Fruit fly (Drosophila melanogaster) whole organism, wandering third instar larva: ENCODE data around the gene Jhbp16.

ENCODE experiments used
- CG32264 ChIP-seq: fragments of 200-800 bp; sonication (Bioruptor generic); optimal IDR thresholded peaks from 2 replicates; lab custom pipeline; 2016; ENCODE audit warnings: missing biosample characterization, missing genetic modification characterization
- CG9705 ChIP-seq: fragments of 200-800 bp; sonication (Bioruptor generic); optimal IDR thresholded peaks from 2 replicates; lab custom pipeline; 2018; ENCODE audit warnings: missing biosample characterization, mild to moderate bottlenecking, missing genetic modification characterization
- CrebA ChIP-seq: fragments of 200-800 bp; sonication (Bioruptor generic); optimal IDR thresholded peaks from 2 replicates; lab custom pipeline; 2016; ENCODE audit warnings: missing biosample characterization, mild to moderate bottlenecking, missing genetic modification characterization, borderline replicate concordance
- Dfd ChIP-seq: fragments of >200 bp; optimal IDR thresholded peaks from 2 replicates; lab custom pipeline; 2017; ENCODE audit warnings: missing biosample characterization, missing genetic modification characterization
- Dif ChIP-seq: fragments of 200-275, 200-300 bp; sonication (Bioruptor generic); optimal IDR thresholded peaks from 2 replicates; lab custom pipeline; 2018; ENCODE audit warnings: missing biosample characterization, missing genetic modification characterization; ENCODE audit not compliant: partially characterized antibody
- GATAd ChIP-seq: sonication (Bioruptor generic); optimal IDR thresholded peaks from 2 replicates; lab custom pipeline; 2016; ENCODE audit warnings: missing biosample characterization, missing genetic modification characterization
- HLH106 ChIP-seq: fragments of 200-800 bp; optimal IDR thresholded peaks from 3 replicates; lab custom pipeline; 2019; ENCODE audit warnings: missing biosample characterization, mild to moderate bottlenecking, missing genetic modification characterization, moderate library complexity
- Hnf4 ChIP-seq: fragments of 200-800 bp; sonication (Bioruptor generic); optimal IDR thresholded peaks from 2 replicates; lab custom pipeline; 2016; ENCODE audit warnings: missing biosample characterization, mild to moderate bottlenecking, missing genetic modification characterization
- Hr78 ChIP-seq: fragments of >200 bp; optimal IDR thresholded peaks from 2 replicates; lab custom pipeline; 2017; ENCODE audit warnings: missing biosample characterization, missing genetic modification characterization
- Hr83 ChIP-seq: fragments of 200-300 bp; sonication (Bioruptor generic); optimal IDR thresholded peaks from 2 replicates; lab custom pipeline; 2016; ENCODE audit warnings: missing biosample characterization, mild to moderate bottlenecking, missing genetic modification characterization, moderate library complexity; ENCODE audit not compliant: poor library complexity, severe bottlenecking
- Mio ChIP-seq: sonication (Bioruptor generic); optimal IDR thresholded peaks from 2 replicates; lab custom pipeline; 2016; ENCODE audit warnings: missing biosample characterization, missing genetic modification characterization
- Myc ChIP-seq: fragments of >200 bp; optimal IDR thresholded peaks from 2 replicates; lab custom pipeline; 2017
- N ChIP-seq: fragments of >200 bp; optimal IDR thresholded peaks from 2 replicates; lab custom pipeline; 2018; ENCODE audit warnings: missing biosample characterization, missing external identifiers, missing genetic modification characterization
- OdsH ChIP-seq: fragments of 200-800 bp; sonication (Bioruptor generic); optimal IDR thresholded peaks from 2 replicates; lab custom pipeline; 2016; ENCODE audit warnings: missing biosample characterization, mild to moderate bottlenecking, missing genetic modification characterization
- Rel ChIP-seq, 2 experiments: fragments of 200-800 bp; sonication (Bioruptor generic) in 1 of 2; optimal IDR thresholded peaks; 2 replicates in 1 of 2; 3 replicates in 1 of 2; lab custom pipeline; 2016 to 2019; ENCODE audit warnings: mild to moderate bottlenecking in 2 of 2, missing biosample characterization in 2 of 2, missing genetic modification characterization in 2 of 2, moderate library complexity in 1 of 2
- Sp1 ChIP-seq: fragments of 200-800 bp; sonication (Bioruptor generic); optimal IDR thresholded peaks from 3 replicates; lab custom pipeline; 2019; ENCODE audit warnings: missing biosample characterization, mild to moderate bottlenecking, missing genetic modification characterization, moderate library complexity
- br ChIP-seq: fragments of 200-800 bp; sonication (Bioruptor generic); optimal IDR thresholded peaks from 2 replicates; lab custom pipeline; 2016; ENCODE audit warnings: missing biosample characterization, missing genetic modification characterization
- brk ChIP-seq: fragments of 200-800 bp; sonication (Bioruptor generic); optimal IDR thresholded peaks from 2 replicates; lab custom pipeline; 2016; ENCODE audit warnings: missing biosample characterization, mild to moderate bottlenecking, missing genetic modification characterization
- dl ChIP-seq, 2 experiments: fragments of 175-275, 200-275 bp in 1 of 2; fragments of 200-275 bp in 1 of 2; sonication (Bioruptor generic); optimal IDR thresholded peaks; lab custom pipeline; 2018; ENCODE audit warnings: mild to moderate bottlenecking in 2 of 2, missing biosample characterization in 2 of 2, missing genetic modification characterization in 2 of 2, moderate library complexity in 2 of 2; ENCODE audit not compliant: partially characterized antibody in 2 of 2, insufficient read depth in 1 of 2
- dmrt93B ChIP-seq: fragments of 200-800 bp; sonication (Bioruptor generic); optimal IDR thresholded peaks from 2 replicates; lab custom pipeline; 2018; ENCODE audit warnings: missing biosample characterization, mild to moderate bottlenecking, missing genetic modification characterization
- dsf ChIP-seq: sonication (Bioruptor generic); optimal IDR thresholded peaks from 2 replicates; lab custom pipeline; 2016; ENCODE audit warnings: missing biosample characterization, missing genetic modification characterization, borderline replicate concordance
- ey ChIP-seq: fragments of 200-800 bp; sonication (Bioruptor generic); optimal IDR thresholded peaks from 2 replicates; lab custom pipeline; 2016; ENCODE audit warnings: missing biosample characterization, missing genetic modification characterization
- foxo ChIP-seq, 2 experiments: fragments of 200-800 bp; sonication (Bioruptor generic); optimal IDR thresholded peaks; 2 replicates in 1 of 2; 3 replicates in 1 of 2; lab custom pipeline; 2016 to 2017; ENCODE audit warnings: missing biosample characterization in 2 of 2, missing genetic modification characterization in 2 of 2
- fru ChIP-seq: fragments of 200-800 bp; sonication (Bioruptor generic); optimal IDR thresholded peaks from 3 replicates; lab custom pipeline; 2016; ENCODE audit warnings: missing biosample characterization, mild to moderate bottlenecking, missing genetic modification characterization
- h ChIP-seq: fragments of 200-800 bp; sonication (Bioruptor generic); optimal IDR thresholded peaks from 3 replicates; lab custom pipeline; 2016; ENCODE audit warnings: missing biosample characterization, mild to moderate bottlenecking, missing genetic modification characterization
- lola ChIP-seq: fragments of >200 bp; optimal IDR thresholded peaks from 2 replicates; lab custom pipeline; 2017; ENCODE audit warnings: missing biosample characterization, missing genetic modification characterization
- pan ChIP-seq: fragments of >200 bp; optimal IDR thresholded peaks from 2 replicates; lab custom pipeline; 2017
- psq ChIP-seq: fragments of 200-800 bp; sonication (Bioruptor generic); optimal IDR thresholded peaks from 3 replicates; lab custom pipeline; 2017; ENCODE audit warnings: missing biosample characterization, mild to moderate bottlenecking, missing genetic modification characterization, moderate library complexity
- rgr ChIP-seq: fragments of 200-800 bp; sonication (Bioruptor generic); optimal IDR thresholded peaks from 3 replicates; lab custom pipeline; 2016; ENCODE audit warnings: missing biosample characterization, mild to moderate bottlenecking, missing genetic modification characterization
- sage ChIP-seq: fragments of 200-800 bp; sonication (Bioruptor generic); optimal IDR thresholded peaks from 2 replicates; lab custom pipeline; 2016; ENCODE audit warnings: missing biosample characterization, mild to moderate bottlenecking, missing genetic modification characterization
- sv ChIP-seq: fragments of 200-800 bp; sonication (Bioruptor generic); optimal IDR thresholded peaks from 3 replicates; lab custom pipeline; 2016; ENCODE audit warnings: missing biosample characterization, missing genetic modification characterization
- tai ChIP-seq: sonication (Bioruptor generic); optimal IDR thresholded peaks from 2 replicates; lab custom pipeline; 2016; ENCODE audit warnings: missing biosample characterization, missing genetic modification characterization
- usp ChIP-seq: fragments of >200 bp; optimal IDR thresholded peaks from 2 replicates; lab custom pipeline; 2017; ENCODE audit warnings: missing biosample characterization, missing genetic modification characterization
- woc ChIP-seq: sonication (Bioruptor generic); optimal IDR thresholded peaks from 2 replicates; lab custom pipeline; 2016; ENCODE audit warnings: missing biosample characterization, mild to moderate bottlenecking, missing genetic modification characterization

Gene Jhbp16

DNA sequence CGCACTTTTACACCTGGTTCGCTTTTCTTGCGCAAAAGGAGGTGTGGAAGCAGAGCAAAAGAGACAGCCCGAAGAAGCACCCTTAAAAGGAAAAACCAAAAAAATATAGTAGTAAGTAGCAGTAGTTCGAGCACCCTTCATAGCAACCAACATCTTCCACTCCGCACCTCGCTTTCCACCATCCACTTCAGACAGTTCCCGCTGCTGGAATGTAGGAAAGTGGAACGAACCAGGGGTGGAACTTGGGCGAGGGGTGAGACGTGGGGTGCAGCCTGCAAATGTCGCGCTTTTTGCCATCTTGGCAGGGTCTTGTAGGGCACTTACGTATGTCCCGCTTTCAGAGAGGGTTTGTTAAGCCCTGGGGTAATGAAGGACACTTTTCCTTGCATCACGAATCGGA lies 21.9 kb upstream of the Jhbp16 start:
- no peak for TF ChIP-seq Rel (GFP tag; optimal IDR thresholded peaks at IDR 0.05; lab: Kevin White, UChicago)
- TF ChIP-seq Rel (tag; optimal IDR thresholded peaks at IDR 0.05; lab: Kevin White, UChicago): no peak

DNA sequence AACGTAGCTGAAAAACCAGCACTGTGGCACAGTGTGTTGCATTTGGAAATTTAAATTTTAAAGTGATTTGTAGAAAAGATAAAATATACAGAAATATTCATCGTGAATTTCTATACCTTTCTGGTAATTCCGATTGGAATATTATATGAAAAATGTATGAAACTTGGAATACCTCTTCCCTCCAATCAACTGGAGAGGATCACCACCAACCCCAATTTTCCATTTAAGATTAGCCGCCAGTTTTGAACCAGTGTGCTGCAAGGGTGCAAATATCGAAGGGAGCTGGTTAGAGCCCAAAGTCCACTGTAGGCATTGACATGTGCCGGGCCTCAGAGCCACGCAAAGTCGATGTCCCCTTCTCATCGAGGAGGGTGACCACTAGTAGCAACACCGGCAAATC lies 21.0 kb upstream of the Jhbp16 start:
- TF ChIP-seq dl (GFP tag; optimal IDR thresholded peaks at IDR 0.05; lab: Kevin White, UChicago; ENCODE audit: insufficient read depth in 1 of 2, partially characterized antibody in 2 of 2): no peak
- no peak for TF ChIP-seq Dfd (GFP tag; lab: Kevin White, UChicago)
- TF ChIP-seq OdsH (GFP tag; lab: Kevin White, UChicago): peak; percentile 17
- peak; percentile 23 for TF ChIP-seq HLH106 (tag; lab: Kevin White, UChicago)
- peak in 1 of 2 experiments; percentile 18 for TF ChIP-seq foxo (GFP tag; optimal IDR thresholded peaks at IDR 0.05; lab: Kevin White, UChicago)
- peak; percentile 8 for TF ChIP-seq br
- peak; percentile 1 for TF ChIP-seq Sp1 (GFP tag; lab: Kevin White, UChicago)
- TF ChIP-seq ey (GFP tag; lab: Kevin White, UChicago): peak; percentile 5
- peak; percentile 63 for TF ChIP-seq fru (GFP tag; lab: Kevin White, UChicago)
- peak; percentile 32 for TF ChIP-seq h (GFP tag; lab: Kevin White, UChicago)
- TF ChIP-seq, all 38 proteins: peak for 8

DNA sequence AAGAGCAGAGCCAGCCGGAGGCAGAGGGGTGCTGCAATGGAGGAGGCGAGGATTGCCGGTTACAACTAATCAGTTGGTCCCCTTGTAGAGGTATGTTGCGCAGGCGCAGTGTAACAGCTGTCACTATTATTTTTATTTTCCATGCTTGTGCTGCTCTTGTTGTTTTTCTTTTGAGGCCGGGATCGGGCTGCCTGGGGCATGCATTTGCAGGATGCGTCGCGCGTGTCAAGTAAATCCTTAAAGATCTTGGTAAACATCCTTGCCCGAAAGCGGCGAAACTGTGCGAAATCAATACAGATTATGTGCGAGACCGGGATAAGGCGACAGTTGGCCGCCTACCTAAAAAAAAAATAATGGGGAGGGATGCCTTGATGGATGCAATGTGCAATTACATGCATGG lies 20.0 kb upstream of the Jhbp16 start:
- TF ChIP-seq tai (GFP tag; lab: Kevin White, UChicago) (no peak), lola (no peak)
- TF ChIP-seq, all 38 proteins: peak for 0

DNA sequence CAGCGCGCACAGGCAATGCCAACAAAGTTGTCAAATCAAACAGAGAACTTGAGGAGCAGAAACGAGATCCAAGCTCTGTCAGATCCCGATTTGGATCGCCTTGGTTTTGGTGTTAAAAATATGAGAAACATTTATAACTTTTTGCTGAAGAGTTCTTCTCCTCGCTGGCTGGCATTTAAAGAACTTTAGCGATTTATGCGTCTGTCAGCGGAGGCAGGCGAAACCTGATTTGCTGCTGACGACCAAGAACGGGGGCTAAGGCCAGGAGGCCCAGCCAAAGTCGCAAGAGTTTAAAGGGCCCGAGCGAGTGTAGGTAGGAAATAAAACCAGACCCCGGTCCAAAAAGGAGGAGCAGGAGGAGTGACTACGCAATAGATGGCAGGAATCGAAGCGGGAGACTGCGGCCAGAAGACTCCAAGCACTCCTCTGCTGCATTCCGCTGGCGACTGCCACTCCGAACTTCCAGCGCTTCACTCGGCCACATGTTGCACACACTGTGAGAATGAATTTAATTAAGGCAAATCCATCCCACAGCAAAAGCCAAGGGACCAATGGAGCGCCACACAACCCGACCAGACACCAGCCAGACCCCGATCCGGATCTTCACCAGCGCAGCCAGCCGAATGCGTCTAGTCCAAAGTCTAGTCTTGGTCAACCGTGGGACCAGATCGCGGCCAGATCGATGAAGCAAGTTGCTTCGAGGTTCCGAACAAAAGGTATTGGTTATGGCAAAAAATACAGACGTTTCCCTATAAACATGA lies 18.1 kb upstream of the Jhbp16 start:
- TF ChIP-seq lola: no peak
- no peak for TF ChIP-seq dmrt93B (GFP tag; lab: Kevin White, UChicago)
- no peak for TF ChIP-seq HLH106 (tag; lab: Kevin White, UChicago)
- no peak for TF ChIP-seq brk (GFP tag; lab: Kevin White, UChicago)
- TF ChIP-seq sv (GFP tag; lab: Kevin White, UChicago): no peak
- TF ChIP-seq h (GFP tag; lab: Kevin White, UChicago): no peak
- TF ChIP-seq Sp1 (GFP tag; lab: Kevin White, UChicago): no peak
- no peak for TF ChIP-seq CG9705 (GFP tag; lab: Kevin White, UChicago)
- TF ChIP-seq Dfd (GFP tag; lab: Kevin White, UChicago): no peak
- TF ChIP-seq pan: no peak
- TF ChIP-seq fru (GFP tag; lab: Kevin White, UChicago): no peak
- TF ChIP-seq woc (GFP tag; lab: Kevin White, UChicago): no peak
- TF ChIP-seq Dif (GFP tag; lab: Kevin White, UChicago): no peak
- TF ChIP-seq GATAd (GFP tag; lab: Kevin White, UChicago): no peak
- TF ChIP-seq Rel (GFP tag; optimal IDR thresholded peaks at IDR 0.05; lab: Kevin White, UChicago): no peak
- no peak for TF ChIP-seq Rel (tag; optimal IDR thresholded peaks at IDR 0.05; lab: Kevin White, UChicago)
- TF ChIP-seq Hnf4 (GFP tag; lab: Kevin White, UChicago): no peak

DNA sequence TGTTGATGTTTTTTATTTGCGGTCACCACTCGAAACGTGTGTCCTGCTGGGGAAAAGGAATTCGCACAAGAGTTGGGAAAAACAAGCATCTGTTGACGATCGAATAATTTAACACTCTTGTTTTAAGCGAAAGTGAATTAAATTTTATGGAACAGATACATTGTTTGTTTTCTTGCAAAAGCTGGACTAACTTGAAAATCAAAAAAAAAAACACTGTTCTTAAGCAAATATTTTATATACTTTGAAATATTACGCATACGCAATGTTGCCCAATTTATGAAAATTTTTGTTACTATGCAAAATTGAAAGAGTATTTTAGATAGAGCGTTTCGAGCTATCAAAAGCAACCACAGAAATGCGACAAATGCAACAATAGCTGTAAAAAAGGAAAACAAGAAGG lies 15.7 kb upstream of the Jhbp16 start:
- TF ChIP-seq tai (GFP tag; lab: Kevin White, UChicago) (no peak), OdsH (GFP tag; lab: Kevin White, UChicago) (peak; percentile 25), h (GFP tag; lab: Kevin White, UChicago) (peak; percentile 75), woc (GFP tag; lab: Kevin White, UChicago) (peak; percentile 45), ey (GFP tag; lab: Kevin White, UChicago) (peak; percentile 59), usp (GFP tag; lab: Kevin White, UChicago) (no peak), Myc (lab: Kevin White, UChicago) (no peak), dmrt93B (GFP tag; lab: Kevin White, UChicago) (peak; percentile 54), CrebA (no peak), psq (GFP tag; lab: Kevin White, UChicago) (peak; percentile 77), Dfd (GFP tag; lab: Kevin White, UChicago) (no peak), Sp1 (GFP tag; lab: Kevin White, UChicago) (peak; percentile 59), N (GFP tag; lab: Kevin White, UChicago) (no peak), Hr78 (no peak), br (peak; percentile 27), Mio (GFP tag; lab: Kevin White, UChicago) (no peak), Hnf4 (GFP tag; lab: Kevin White, UChicago) (peak; percentile 10), dl (GFP tag; optimal IDR thresholded peaks at IDR 0.05; lab: Kevin White, UChicago; ENCODE audit: insufficient read depth in 1 of 2, partially characterized antibody in 2 of 2) (no peak), sv (GFP tag; lab: Kevin White, UChicago) (no peak), rgr (GFP tag; lab: Kevin White, UChicago) (peak; percentile 41), GATAd (GFP tag; lab: Kevin White, UChicago) (no peak), dsf (no peak), sage (no peak), fru (GFP tag; lab: Kevin White, UChicago) (peak; percentile 53), Rel (GFP tag; optimal IDR thresholded peaks at IDR 0.05; lab: Kevin White, UChicago) (no peak), Rel (tag; optimal IDR thresholded peaks at IDR 0.05; lab: Kevin White, UChicago) (no peak), HLH106 (tag; lab: Kevin White, UChicago) (peak; percentile 17), Hr83 (GFP tag; lab: Kevin White, UChicago) (no peak), CG32264 (GFP tag; lab: Kevin White, UChicago) (peak; percentile 14), foxo (GFP tag; optimal IDR thresholded peaks at IDR 0.05; lab: Kevin White, UChicago) (peak in 1 of 2 experiments; percentile 52)
